Fruit fly (Drosophila melanogaster) whole organism, embryonic: ENCODE measurements around the gene gpp.
A peak's percentile ranks its signal among the peaks of the same experiment; 100 is the strongest.

Source experiments
- Atf3 ChIP-seq: fragments of 200-800 bp; sonication (Bioruptor generic); optimal IDR thresholded peaks from 3 replicates; lab custom pipeline; 2016; ENCODE audit warnings: missing biosample characterization, missing genetic modification characterization
- Bgb ChIP-seq: fragments of 200-800 bp; sonication (Bioruptor generic); IDR thresholded peaks from 2 replicates; pipeline ENCODE4 v1.3.6; 2022; ENCODE audit warnings: missing biosample characterization, missing genetic modification characterization; ENCODE audit not compliant: partially characterized antibody
- Bteb2 ChIP-seq: fragments of 200-800 bp; sonication (Bioruptor generic); optimal IDR thresholded peaks from 2 replicates; lab custom pipeline; 2016; ENCODE audit warnings: missing biosample characterization, missing genetic modification characterization
- CG10979 ChIP-seq: fragments of 200-800 bp; sonication (Bioruptor generic); optimal IDR thresholded peaks from 2 replicates; lab custom pipeline; 2018; ENCODE audit warnings: missing biosample characterization, mild to moderate bottlenecking, missing genetic modification characterization, moderate library complexity
- CG11247 ChIP-seq: fragments of 200-800 bp; sonication (Bioruptor generic); IDR thresholded peaks from 2 replicates; pipeline ENCODE4 v1.3.6; 2022; ENCODE audit warnings: missing biosample characterization, missing genetic modification characterization
- CG12299 ChIP-seq: fragments of 200-800 bp; sonication (Bioruptor generic); optimal IDR thresholded peaks from 2 replicates; lab custom pipeline; 2018; ENCODE audit warnings: missing biosample characterization, mild to moderate bottlenecking, missing genetic modification characterization
- CG12391 ChIP-seq: fragments of 200-800 bp; sonication (Bioruptor generic); optimal IDR thresholded peaks from 3 replicates; lab custom pipeline; 2018; ENCODE audit warnings: missing biosample characterization, mild to moderate bottlenecking, missing genetic modification characterization, moderate library complexity
- CG13123 ChIP-seq: fragments of 200-800 bp; sonication (Bioruptor generic); optimal IDR thresholded peaks from 2 replicates; lab custom pipeline; 2016; ENCODE audit warnings: missing biosample characterization, missing genetic modification characterization
- CG13296 ChIP-seq: fragments of 200-800 bp; sonication (Bioruptor generic); optimal IDR thresholded peaks from 3 replicates; lab custom pipeline; 2018; ENCODE audit warnings: missing biosample characterization, mild to moderate bottlenecking, missing genetic modification characterization
- CG15011 ChIP-seq: fragments of 200-800 bp; sonication (Bioruptor generic); optimal IDR thresholded peaks from 3 replicates; lab custom pipeline; 2018; ENCODE audit warnings: missing biosample characterization, mild to moderate bottlenecking, missing genetic modification characterization
- CG15479 ChIP-seq: fragments of 200-800 bp; sonication (Bioruptor generic); optimal IDR thresholded peaks from 3 replicates; lab custom pipeline; 2019; ENCODE audit warnings: missing biosample characterization, mild to moderate bottlenecking, missing genetic modification characterization, moderate library complexity
- CG1603 ChIP-seq: fragments of 200-800 bp; sonication (Bioruptor generic); optimal IDR thresholded peaks from 2 replicates; lab custom pipeline; 2019; ENCODE audit warnings: missing biosample characterization, mild to moderate bottlenecking, missing genetic modification characterization, moderate library complexity
- CG17802 ChIP-seq: fragments of 200-800 bp; sonication (Bioruptor generic); optimal IDR thresholded peaks from 2 replicates; lab custom pipeline; 2018; ENCODE audit warnings: missing biosample characterization, mild to moderate bottlenecking, missing genetic modification characterization, moderate library complexity
- CG17829 ChIP-seq: fragments of 200-800 bp; optimal IDR thresholded peaks from 2 replicates; lab custom pipeline; 2019; ENCODE audit warnings: missing biosample characterization, mild to moderate bottlenecking, missing genetic modification characterization, moderate library complexity
- CG2129 ChIP-seq: fragments of 200-800 bp; sonication (Bioruptor generic); IDR thresholded peaks from 2 replicates; pipeline ENCODE4 v1.3.6; 2022; ENCODE audit warnings: missing biosample characterization, missing genetic modification characterization; ENCODE audit not compliant: partially characterized antibody
- CG2199 ChIP-seq: fragments of 200-800 bp; sonication (Bioruptor generic); IDR thresholded peaks from 3 replicates; pipeline ENCODE4 v1.3.6; 2022; ENCODE audit warnings: missing biosample characterization, missing genetic modification characterization
- CG31441 ChIP-seq: fragments of 200-800 bp; sonication (Bioruptor generic); IDR thresholded peaks from 2 replicates; pipeline ENCODE4 v1.3.6; 2022; ENCODE audit warnings: missing biosample characterization, missing genetic modification characterization
- CG4328 ChIP-seq: fragments of 200-800 bp; sonication (Bioruptor generic); optimal IDR thresholded peaks from 3 replicates; lab custom pipeline; 2017; ENCODE audit warnings: missing biosample characterization, missing genetic modification reagents, missing genetic modification characterization
- CG43689 ChIP-seq: fragments of 200-800 bp; sonication (Bioruptor generic); IDR thresholded peaks from 2 replicates; pipeline ENCODE4 v1.3.6; 2022; ENCODE audit warnings: missing biosample characterization, missing genetic modification characterization
- CG6654 ChIP-seq: fragments of 200-800 bp; sonication (Bioruptor generic); optimal IDR thresholded peaks from 2 replicates; lab custom pipeline; 2017; ENCODE audit warnings: missing biosample characterization, mild to moderate bottlenecking, missing genetic modification characterization
- CG7963 ChIP-seq: fragments of 200-800 bp; sonication (Bioruptor generic); IDR thresholded peaks from 3 replicates; pipeline ENCODE4 v1.3.6; 2022; ENCODE audit warnings: missing biosample characterization, missing genetic modification characterization; ENCODE audit not compliant: partially characterized antibody
- CG9215 ChIP-seq: fragments of 200-800 bp; sonication (Bioruptor generic); IDR thresholded peaks from 2 replicates; pipeline ENCODE4 v1.3.6; 2022; ENCODE audit warnings: missing biosample characterization, missing genetic modification characterization
- CkIIα-i1 ChIP-seq: fragments of 200-800 bp; sonication (Bioruptor generic); IDR thresholded peaks from 2 replicates; pipeline ENCODE4 v1.3.6; 2022; ENCODE audit warnings: missing biosample characterization, missing genetic modification characterization
- Doc2 ChIP-seq: fragments of 200-800 bp; sonication (Bioruptor generic); IDR thresholded peaks from 2 replicates; pipeline ENCODE4 v1.3.6; 2022; ENCODE audit warnings: missing biosample characterization, missing genetic modification characterization
- E2f1 ChIP-seq: fragments of 200-800 bp; sonication (Bioruptor generic); IDR thresholded peaks from 2 replicates; pipeline ENCODE4 v1.3.6; 2022; ENCODE audit warnings: missing biosample characterization, missing genetic modification characterization
- GATAe ChIP-seq: fragments of 200-800 bp; sonication (Bioruptor generic); conservative IDR thresholded peaks from 2 replicates; pipeline ENCODE4 v1.3.6; 2022; ENCODE audit warnings: missing biosample characterization, missing genetic modification characterization
- HLH3B ChIP-seq: fragments of 200-800 bp; sonication (Bioruptor generic); IDR thresholded peaks from 2 replicates; pipeline ENCODE4 v1.3.6; 2022; ENCODE audit warnings: missing biosample characterization, missing genetic modification characterization
- Hr51 ChIP-seq, 2 experiments: fragments of 200-800 bp; sonication (Bioruptor generic); optimal IDR thresholded peaks; 2 replicates in 1 of 2; 3 replicates in 1 of 2; lab custom pipeline; 2016 to 2018; ENCODE audit warnings: missing biosample characterization in 2 of 2, missing genetic modification characterization in 2 of 2, mild to moderate bottlenecking in 1 of 2, moderate library complexity in 1 of 2
- Kr ChIP-seq: fragments of 200-800 bp; sonication (Bioruptor generic); optimal IDR thresholded peaks from 2 replicates; lab custom pipeline; 2017; ENCODE audit warnings: missing biosample characterization, mild to moderate bottlenecking, missing genetic modification characterization
- Nf-YA ChIP-seq: fragments of 200-800 bp; sonication (Bioruptor generic); IDR thresholded peaks from 2 replicates; pipeline ENCODE4 v1.3.6; 2022; ENCODE audit warnings: missing biosample characterization, missing genetic modification characterization
- Pdp1 ChIP-seq, 2 experiments: fragments of 200-800 bp; sonication (Bioruptor generic); optimal IDR thresholded peaks; 3 replicates each; lab custom pipeline; 2016; ENCODE audit warnings: missing biosample characterization in 2 of 2, missing genetic modification characterization in 2 of 2, mild to moderate bottlenecking in 1 of 2, moderate library complexity in 1 of 2
- Sry-δ ChIP-seq: fragments of 200-800 bp; sonication (Bioruptor generic); optimal IDR thresholded peaks from 2 replicates; lab custom pipeline; 2016; ENCODE audit warnings: missing biosample characterization, missing genetic modification characterization
- chm ChIP-seq: fragments of 200-800 bp; sonication (Bioruptor generic); IDR thresholded peaks from 2 replicates; pipeline ENCODE4 v1.3.6; 2022; ENCODE audit warnings: missing biosample characterization, missing genetic modification characterization
- crol ChIP-seq: fragments of 200-800 bp; sonication (Bioruptor generic); IDR thresholded peaks from 2 replicates; pipeline ENCODE4 v1.3.6; 2022; ENCODE audit warnings: missing biosample characterization, missing genetic modification characterization
- dati ChIP-seq: fragments of 200-800 bp; sonication (Bioruptor generic); IDR thresholded peaks from 2 replicates; pipeline ENCODE4 v1.3.6; 2022; ENCODE audit warnings: missing biosample characterization, missing genetic modification characterization
- dm ChIP-seq: fragments of 200-800 bp; sonication (Bioruptor generic); optimal IDR thresholded peaks from 3 replicates; lab custom pipeline; 2016; ENCODE audit warnings: missing biosample characterization, missing genetic modification characterization
- en ChIP-seq: fragments of 200-800 bp; sonication (Bioruptor generic); optimal IDR thresholded peaks from 2 replicates; lab custom pipeline; 2016; ENCODE audit warnings: missing biosample characterization, missing genetic modification characterization
- gsb-n ChIP-seq: fragments of 200-800 bp; sonication (Bioruptor generic); optimal IDR thresholded peaks from 3 replicates; lab custom pipeline; 2018; ENCODE audit warnings: missing biosample characterization, mild to moderate bottlenecking, missing genetic modification characterization
- hth ChIP-seq: fragments of >200 bp; optimal IDR thresholded peaks from 2 replicates; lab custom pipeline; 2017; ENCODE audit warnings: inconsistent platforms
- jigr1 ChIP-seq: fragments of 200-800 bp; sonication (Bioruptor generic); IDR thresholded peaks from 3 replicates; pipeline ENCODE4 v1.3.6; 2022; ENCODE audit warnings: missing biosample characterization, missing genetic modification characterization
- ro ChIP-seq: fragments of 200-800 bp; sonication (Bioruptor generic); IDR thresholded peaks from 2 replicates; pipeline ENCODE4 v1.3.6; 2022; ENCODE audit warnings: missing biosample characterization, missing genetic modification characterization
- scrt ChIP-seq: fragments of 200-800 bp; sonication (Bioruptor generic); optimal IDR thresholded peaks from 2 replicates; lab custom pipeline; 2018; ENCODE audit warnings: missing biosample characterization, mild to moderate bottlenecking, missing genetic modification characterization, moderate library complexity
- seq ChIP-seq: fragments of 200-800 bp; sonication (Bioruptor generic); IDR thresholded peaks from 2 replicates; pipeline ENCODE4 v1.3.6; 2022; ENCODE audit warnings: missing biosample characterization, missing genetic modification characterization
- tin ChIP-seq: fragments of 200-800 bp; sonication (Bioruptor generic); optimal IDR thresholded peaks from 3 replicates; lab custom pipeline; 2016; ENCODE audit warnings: missing biosample characterization, missing genetic modification characterization
- usp ChIP-seq: fragments of >200 bp; optimal IDR thresholded peaks from 2 replicates; lab custom pipeline; 2017; ENCODE audit warnings: missing biosample characterization, missing genetic modification characterization
- zfh2 ChIP-seq: fragments of 200-800 bp; sonication (Bioruptor generic); optimal IDR thresholded peaks from 2 replicates; lab custom pipeline; 2016; ENCODE audit warnings: missing biosample characterization, missing genetic modification characterization

The gpp gene

DNA sequence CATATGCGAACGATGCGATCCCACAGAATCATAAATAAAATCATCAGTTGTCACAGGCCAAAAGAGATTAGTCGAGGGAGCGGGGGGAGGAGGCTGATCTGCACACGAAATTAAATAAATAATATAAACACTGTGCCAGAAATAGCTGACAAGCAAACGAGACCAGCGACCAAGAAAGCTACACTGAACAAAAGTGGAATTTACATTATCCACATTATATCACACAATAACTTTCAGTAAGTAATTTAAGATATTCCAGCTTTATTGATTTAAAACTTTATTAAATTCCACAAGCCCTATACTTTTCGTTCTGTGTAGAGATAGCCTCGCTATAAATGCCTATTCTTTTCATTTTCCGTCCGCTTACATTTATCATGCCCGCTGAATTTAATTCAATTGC lies 2.5 kb upstream of the gpp start (continued):
- TF ChIP-seq CG2129 (GFP tag; lab: Robert Waterston, UW) (no peak), CG7963 (GFP tag; lab: Robert Waterston, UW) (no peak), E2f1 (GFP tag; lab: Robert Waterston, UW) (peak; percentile 87), CG10979 (tag; lab: Kevin White, UChicago) (peak; percentile 77), CG12391 (peak; percentile 86), dati (GFP tag; lab: Robert Waterston, UW) (peak; percentile 78), en (peak; percentile 40), Atf3 (GFP tag; lab: Kevin White, UChicago) (peak; percentile 56), GATAe (GFP tag; lab: Robert Waterston, UW) (peak; percentile 42; the same call in 1 of the 2 replicates), CkIIα-i1 (GFP tag; lab: Robert Waterston, UW) (peak; percentile 66), CG43689 (GFP tag; lab: Robert Waterston, UW) (no peak), usp (GFP tag; lab: Kevin White, UChicago) (no peak), tin (peak; percentile 80), ro (peak; percentile 65; the same call in 1 of the 2 replicates), zfh2 (GFP tag; lab: Kevin White, UChicago) (peak; percentile 70), scrt (peak; percentile 50), Bgb (no peak), Nf-YA (GFP tag; lab: Robert Waterston, UW) (peak; percentile 66), seq (GFP tag; lab: Robert Waterston, UW) (peak; percentile 88), Bteb2 (GFP tag; lab: Kevin White, UChicago) (peak; percentile 36), hth (lab: Kevin White, UChicago) (no peak), Sry-δ (GFP tag; lab: Kevin White, UChicago) (peak; percentile 32), CG15011 (peak; percentile 59), CG13296 (GFP tag; lab: Kevin White, UChicago) (peak; percentile 63), chm (peak; percentile 87), crol (GFP tag; lab: Robert Waterston, UW) (peak; percentile 54), CG12299 (peak; percentile 58), CG9215 (GFP tag; lab: Robert Waterston, UW) (no peak; the same call in 1 of the 2 replicates), Kr (GFP tag; lab: Kevin White, UChicago) (no peak), Pdp1 (GFP tag; optimal IDR thresholded peaks at IDR 0.05; lab: Kevin White, UChicago) (peak; percentile 77), CG2199 (GFP tag; lab: Robert Waterston, UW) (0 out of 3 replicates have a peak, but pooled peaks have one; percentile 27), CG13123 (GFP tag; lab: Kevin White, UChicago) (peak; percentile 50), CG15479 (no peak), CG31441 (GFP tag; lab: Robert Waterston, UW) (peak; percentile 85), HLH3B (GFP tag; lab: Robert Waterston, UW) (peak; percentile 90), Hr51 (GFP tag; optimal IDR thresholded peaks at IDR 0.05; lab: Kevin White, UChicago) (peak; percentile 55 to 84), CG4328 (peak; percentile 54), dm (peak; percentile 23), CG11247 (GFP tag; lab: Robert Waterston, UW) (peak; percentile 85), CG17802 (tag; lab: Kevin White, UChicago) (peak; percentile 22), CG17829 (tag; lab: Kevin White, UChicago) (peak; percentile 72), Doc2 (GFP tag; lab: Robert Waterston, UW) (no peak; the same call in 1 of the 2 replicates), jigr1 (GFP tag; lab: Robert Waterston, UW) (no peak), CG6654 (GFP tag; lab: Kevin White, UChicago) (peak; percentile 53), CG1603 (tag; lab: Kevin White, UChicago) (peak; percentile 71), gsb-n (tag; lab: Kevin White, UChicago) (peak; percentile 78)
